Worm (Caenorhabditis elegans): ENCODE data around the gene ZK185.2.

DNA sequence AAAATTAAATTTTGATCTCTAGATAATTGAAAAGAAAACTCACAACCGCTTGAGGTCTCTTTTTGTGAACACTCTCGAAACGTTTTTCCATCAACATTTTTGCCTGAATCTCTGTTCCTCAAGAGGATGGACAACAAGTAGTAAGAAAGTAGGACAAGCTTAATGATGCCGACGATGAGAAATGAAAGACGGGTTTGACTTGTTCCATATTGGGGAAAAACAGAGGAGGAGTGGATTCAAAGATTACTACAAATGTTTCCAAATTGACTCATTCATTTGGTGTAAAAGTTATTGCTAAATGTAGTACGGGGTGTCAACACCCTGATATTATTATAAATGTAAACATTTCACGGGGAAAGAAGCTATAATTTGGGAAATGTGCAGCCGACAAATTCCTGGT, 3.3 kb upstream of the ZK185.2 start, which contains the start of gene ZK185.4:
- TF ChIP-seq flt-1 (GFP tag; IDR thresholded peaks at IDR 0.05) = no peak
- no peak for TF ChIP-seq klf-2 (GFP tag; conservative IDR thresholded peaks at IDR 0.05)
- no peak for TF ChIP-seq T22C8.4 (GFP tag; IDR thresholded peaks at IDR 0.05)
- TF ChIP-seq med-1 (GFP tag; optimal IDR thresholded peaks at IDR 0.05; ENCODE audit: insufficient read depth) = no peak
- no peak for TF ChIP-seq ref-1 (GFP tag; conservative IDR thresholded peaks at IDR 0.05)
